Worm (Caenorhabditis elegans) whole organism, dauer: ENCODE measurements around the gene srw-97.
"Not testable (repeated sequence)": the region's sequence is repeated elsewhere in the genome, so short reads cannot be mapped to it uniquely, and the experiment has no call there.

Experiments used
- unc-62 ChIP-seq: sonication (generic microtip); optimal IDR thresholded peaks from 2 replicates; lab custom pipeline; 2017; ENCODE audit warnings: missing biosample characterization, missing genetic modification reagents, missing genetic modification characterization

srw-97 gene

ce11 chrII:1635969-1636368 is 32.8 kb downstream of the srw-97 start:
- TF ChIP-seq unc-62 (GFP tag; lab: Kevin White, UChicago) = no peak

- not testable (repeated sequence) for TF ChIP-seq unc-62 (GFP tag; lab: Kevin White, UChicago)
Observed at ce11 chrII:1633490-1633889, 35.3 kb downstream of the srw-97 start, which contains the start of gene C08E3.1. TSS of gene C08E3.1 (plus strand) at chrII:1633790.

ce11 chrII:1632216-1632615 is 36.6 kb downstream of the srw-97 start, which contains the start of gene C08E3.13:
TSS of gene C08E3.13 (minus strand) at chrII:1632316.
- TF ChIP-seq unc-62 (GFP tag; lab: Kevin White, UChicago) = not testable (repeated sequence)

ce11 chrII:1627783-1628182 is 41.0 kb downstream of the srw-97 start, which contains the start of gene C08E3.15:
TSS of gene C08E3.15 (minus strand) at chrII:1627883.
- not testable (repeated sequence) for TF ChIP-seq unc-62 (GFP tag; lab: Kevin White, UChicago)

- no peak for TF ChIP-seq unc-62 (GFP tag; lab: Kevin White, UChicago)
Observed at ce11 chrII:1625666-1626065, 43.1 kb downstream of the srw-97 start, which contains the start of gene C08E3.14. TSS of gene C08E3.14 (plus strand) at chrII:1625966.

ce11 chrII:1624572-1624971 is 44.2 kb downstream of the srw-97 start, which contains the start of gene fbxa-160:
TSS of gene fbxa-160 (minus strand) at chrII:1624672.
- no peak for TF ChIP-seq unc-62 (GFP tag; lab: Kevin White, UChicago)

- TF ChIP-seq unc-62 (GFP tag; lab: Kevin White, UChicago) = no peak
Observed at ce11 chrII:1621795-1622194, 47.0 kb downstream of the srw-97 start.

ce11 chrII:1621180-1621579 is 47.6 kb downstream of the srw-97 start, which contains the start of gene fbxa-158:
TSS of gene fbxa-158 (minus strand) at chrII:1621280.
- TF ChIP-seq unc-62 (GFP tag; lab: Kevin White, UChicago) = no peak

- TF ChIP-seq unc-62 (GFP tag; lab: Kevin White, UChicago) = no peak
Observed at ce11 chrII:1618948-1619347, 49.9 kb downstream of the srw-97 start, which contains the start of gene fbxa-166. TSS of gene fbxa-166 (minus strand) at chrII:1619048.
